Fruit fly (Drosophila melanogaster): ENCODE results near the gene CG5157.
A peak's percentile ranks its signal among the peaks of the same experiment; 100 is the strongest.

The CG5157 gene

dm6 chr3L:16181330-16181830 is 43.7 kb upstream of the CG5157 start:
- TF ChIP-seq fru (GFP tag; optimal IDR thresholded peaks at IDR 0.05) (peak; percentile 29), HLH106 (tag; optimal IDR thresholded peaks at IDR 0.05) (peak; percentile 39), rgr (GFP tag; optimal IDR thresholded peaks at IDR 0.05) (peak; percentile 61), Jra (GFP tag; optimal IDR thresholded peaks at IDR 0.05) (no peak), psq (GFP tag; optimal IDR thresholded peaks at IDR 0.05) (peak; percentile 68), Vsx2 (GFP tag; optimal IDR thresholded peaks at IDR 0.05; ENCODE audit: partially characterized antibody) (peak; percentile 45), dmrt93B (GFP tag; optimal IDR thresholded peaks at IDR 0.05) (peak; percentile 63), Hr83 (GFP tag; optimal IDR thresholded peaks at IDR 0.05; ENCODE audit: poor library complexity, severe bottlenecking) (peak; percentile 44), woc (GFP tag; optimal IDR thresholded peaks at IDR 0.05) (peak; percentile 58), Sp1 (GFP tag; optimal IDR thresholded peaks at IDR 0.05) (peak; percentile 80), h (GFP tag; optimal IDR thresholded peaks at IDR 0.05) (peak; percentile 79), br (GFP tag; optimal IDR thresholded peaks at IDR 0.05) (peak; percentile 18), Hnf4 (GFP tag; optimal IDR thresholded peaks at IDR 0.05) (no peak), Dif (GFP tag; optimal IDR thresholded peaks at IDR 0.05; ENCODE audit: partially characterized antibody) (peak; percentile 65), foxo (GFP tag; optimal IDR thresholded peaks at IDR 0.05) (peak in 1 of 2 experiments; percentile 63), Rel (GFP tag; optimal IDR thresholded peaks at IDR 0.05) (no peak), Rel (tag; optimal IDR thresholded peaks at IDR 0.05) (no peak), Myc (optimal IDR thresholded peaks at IDR 0.05) (no peak), Hr78 (GFP tag; optimal IDR thresholded peaks at IDR 0.05) (no peak), OdsH (GFP tag; optimal IDR thresholded peaks at IDR 0.05) (peak; percentile 40), Abd-B (GFP tag; optimal IDR thresholded peaks at IDR 0.05) (no peak)

- TF ChIP-seq usp (GFP tag; optimal IDR thresholded peaks at IDR 0.05) (no peak), dl (GFP tag; optimal IDR thresholded peaks at IDR 0.05; ENCODE audit: insufficient read depth in 1 of 2, partially characterized antibody in 2 of 2) (peak in 1 of 2 experiments; percentile 35), Rel (GFP tag; optimal IDR thresholded peaks at IDR 0.05) (peak; percentile 31), Rel (tag; optimal IDR thresholded peaks at IDR 0.05) (peak; percentile 13), Vsx2 (GFP tag; optimal IDR thresholded peaks at IDR 0.05; ENCODE audit: partially characterized antibody) (peak; percentile 31), Hr83 (GFP tag; optimal IDR thresholded peaks at IDR 0.05; ENCODE audit: poor library complexity, severe bottlenecking) (peak; percentile 78), Sp1 (GFP tag; optimal IDR thresholded peaks at IDR 0.05) (no peak), jim (GFP tag; optimal IDR thresholded peaks at IDR 0.05) (no peak), dsf (GFP tag; optimal IDR thresholded peaks at IDR 0.05; ENCODE audit: borderline replicate concordance) (no peak), Dfd (GFP tag; optimal IDR thresholded peaks at IDR 0.05) (no peak), h (GFP tag; optimal IDR thresholded peaks at IDR 0.05) (no peak), foxo (GFP tag; optimal IDR thresholded peaks at IDR 0.05) (no peak), Dif (GFP tag; optimal IDR thresholded peaks at IDR 0.05; ENCODE audit: partially characterized antibody) (peak; percentile 10), tai (GFP tag; optimal IDR thresholded peaks at IDR 0.05) (no peak), pan (optimal IDR thresholded peaks at IDR 0.05) (no peak), N (GFP tag; optimal IDR thresholded peaks at IDR 0.05) (no peak), br (GFP tag; optimal IDR thresholded peaks at IDR 0.05) (no peak), rgr (GFP tag; optimal IDR thresholded peaks at IDR 0.05) (no peak), CG32264 (GFP tag; optimal IDR thresholded peaks at IDR 0.05) (no peak), brk (GFP tag; optimal IDR thresholded peaks at IDR 0.05) (no peak), Hnf4 (GFP tag; optimal IDR thresholded peaks at IDR 0.05) (no peak), Jra (GFP tag; optimal IDR thresholded peaks at IDR 0.05) (no peak), HLH106 (tag; optimal IDR thresholded peaks at IDR 0.05) (no peak), woc (GFP tag; optimal IDR thresholded peaks at IDR 0.05) (peak; percentile 79), sage (GFP tag; optimal IDR thresholded peaks at IDR 0.05) (no peak), Abd-B (GFP tag; optimal IDR thresholded peaks at IDR 0.05) (no peak), fru (GFP tag; optimal IDR thresholded peaks at IDR 0.05) (no peak), OdsH (GFP tag; optimal IDR thresholded peaks at IDR 0.05) (no peak), CrebA (GFP tag; optimal IDR thresholded peaks at IDR 0.05; ENCODE audit: borderline replicate concordance) (no peak), Hr78 (GFP tag; optimal IDR thresholded peaks at IDR 0.05) (no peak), psq (GFP tag; optimal IDR thresholded peaks at IDR 0.05) (no peak), Mio (GFP tag; optimal IDR thresholded peaks at IDR 0.05) (no peak), GATAd (GFP tag; optimal IDR thresholded peaks at IDR 0.05) (no peak), CG9705 (GFP tag; optimal IDR thresholded peaks at IDR 0.05) (no peak), sv (GFP tag; optimal IDR thresholded peaks at IDR 0.05) (no peak), dmrt93B (GFP tag; optimal IDR thresholded peaks at IDR 0.05) (no peak), Myc (optimal IDR thresholded peaks at IDR 0.05) (no peak)
These were observed 40.8 kb upstream of the CG5157 start for dm6 chr3L:16178433-16178832.
